Fruit fly (Drosophila melanogaster): ENCODE measurements around the gene bsk.

The bsk gene

DNA sequence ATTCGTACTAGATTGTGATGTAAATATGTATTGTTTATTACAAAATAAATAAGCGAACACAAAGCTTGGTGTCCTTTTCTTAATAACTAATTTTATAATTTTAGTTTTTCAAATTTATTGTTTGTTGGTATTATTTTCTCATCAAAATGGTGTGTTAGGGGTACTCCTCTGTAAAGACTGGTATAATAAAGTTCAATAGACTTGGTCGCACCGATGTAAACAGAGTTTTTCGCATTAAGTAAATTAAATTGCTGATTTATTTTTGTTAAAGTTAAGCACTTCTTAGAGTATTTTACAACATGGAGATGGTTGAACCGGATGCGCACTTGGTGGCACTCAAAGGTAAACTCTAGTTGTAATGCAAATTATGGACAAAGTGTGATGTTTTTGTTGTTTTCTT lies 16.2 kb upstream of the bsk start, which contains the start of gene CG4953:
Gene CG4953 (plus strand): TSS at position 193 of the 400 bp plus-strand sequence.
- TF ChIP-seq CTCF (optimal IDR thresholded peaks at IDR 0.05) = no peak
- TF ChIP-seq CG8478 (optimal IDR thresholded peaks at IDR 0.05) = no peak

DNA sequence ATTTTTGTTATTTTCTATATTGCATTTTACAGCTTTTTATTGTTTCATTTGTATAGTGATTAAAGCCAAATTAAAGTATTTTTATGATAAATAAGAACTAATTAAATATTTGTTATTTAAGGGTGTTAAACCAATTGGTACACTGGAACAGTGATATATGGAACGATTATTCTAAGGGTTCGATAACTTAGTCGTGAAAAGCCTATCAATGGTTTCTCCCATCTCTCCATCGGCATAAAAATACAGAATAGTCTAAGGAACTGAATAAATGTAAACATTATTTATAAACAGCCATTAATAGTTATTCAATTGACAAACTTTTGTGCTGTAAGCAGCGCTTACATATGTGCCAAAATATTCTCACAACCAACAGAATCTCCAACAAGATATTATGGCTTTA lies 14.8 kb upstream of the bsk start, which contains the start of gene Mob3:
Gene Mob3 (plus strand): TSS at position 208 of the 400 bp plus-strand sequence.
- TF ChIP-seq CTCF (optimal IDR thresholded peaks at IDR 0.05) (no peak), CG8478 (optimal IDR thresholded peaks at IDR 0.05) (no peak)

DNA sequence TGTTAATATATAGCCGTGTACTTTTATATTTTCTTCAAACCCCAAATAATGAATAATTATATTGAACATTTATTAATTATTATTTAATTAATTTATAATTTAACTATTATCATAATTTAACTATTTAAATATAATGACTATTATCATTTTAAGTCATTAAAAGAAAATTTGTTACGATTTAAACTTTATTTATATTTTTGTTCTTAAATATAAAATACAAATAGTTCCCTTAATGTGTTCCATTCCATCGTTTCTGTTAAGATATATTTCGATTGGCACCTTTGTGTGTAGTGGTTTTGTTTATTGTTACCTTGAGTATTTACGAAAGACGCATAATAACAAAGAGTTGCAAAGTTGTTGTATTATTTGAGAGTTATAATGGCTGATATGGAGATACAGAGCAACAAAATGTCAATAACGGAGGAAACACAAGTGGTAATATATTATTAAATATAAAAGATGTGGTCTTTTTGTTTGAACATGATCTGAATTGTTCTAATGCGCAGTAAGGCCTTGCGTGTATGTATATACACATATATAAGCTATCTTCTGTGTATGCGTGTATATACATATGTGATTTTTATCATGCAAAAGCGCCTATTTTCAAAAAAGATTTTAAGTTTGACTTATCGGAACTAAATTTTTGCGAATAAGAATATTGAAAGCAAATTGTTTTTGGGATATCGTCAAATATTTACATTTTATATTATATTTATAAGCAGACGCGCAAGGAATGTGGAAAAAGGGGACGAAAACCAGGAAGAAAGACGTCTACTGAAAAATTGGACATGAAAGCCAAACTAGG lies 13.7 kb upstream of the bsk start, which contains the start of gene REPTOR-BP:
Gene REPTOR-BP (plus strand): TSS at position 296 of the 805 bp plus-strand sequence.
- no peak for TF ChIP-seq CG8478 (optimal IDR thresholded peaks at IDR 0.05)
- no peak for TF ChIP-seq CTCF (optimal IDR thresholded peaks at IDR 0.05)

dm6 chr2L:10263343-10263744 lies 13.0 kb upstream of the bsk start, which contains the start of gene Rsf1:
TSS of gene Rsf1 (minus strand) at chr2L:10263554.
- TF ChIP-seq CTCF (optimal IDR thresholded peaks at IDR 0.05) = peak in 1 of 2 experiments; percentile 13
- no peak for TF ChIP-seq CG8478 (optimal IDR thresholded peaks at IDR 0.05)

DNA sequence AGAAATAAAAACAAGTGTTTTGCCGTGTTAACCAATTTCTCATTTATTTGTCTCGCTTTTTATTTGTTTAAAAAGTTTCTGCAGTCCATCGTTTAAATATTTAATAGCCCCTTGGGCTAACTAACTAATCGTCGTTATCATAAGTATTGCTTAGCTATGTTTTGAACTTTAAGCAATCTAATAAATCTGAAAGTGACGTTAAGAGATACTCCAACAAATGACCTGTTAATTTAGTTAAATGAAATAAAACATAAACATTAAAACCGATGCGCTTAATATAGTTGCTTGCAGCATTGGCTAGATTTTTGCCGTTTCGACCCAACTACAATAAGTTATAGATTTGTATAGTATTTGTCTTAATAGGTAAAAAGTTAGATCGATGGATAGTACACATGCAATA lies 11.5 kb upstream of the bsk start:
- TF ChIP-seq CTCF (optimal IDR thresholded peaks at IDR 0.05) (no peak), CG8478 (optimal IDR thresholded peaks at IDR 0.05) (no peak)

DNA sequence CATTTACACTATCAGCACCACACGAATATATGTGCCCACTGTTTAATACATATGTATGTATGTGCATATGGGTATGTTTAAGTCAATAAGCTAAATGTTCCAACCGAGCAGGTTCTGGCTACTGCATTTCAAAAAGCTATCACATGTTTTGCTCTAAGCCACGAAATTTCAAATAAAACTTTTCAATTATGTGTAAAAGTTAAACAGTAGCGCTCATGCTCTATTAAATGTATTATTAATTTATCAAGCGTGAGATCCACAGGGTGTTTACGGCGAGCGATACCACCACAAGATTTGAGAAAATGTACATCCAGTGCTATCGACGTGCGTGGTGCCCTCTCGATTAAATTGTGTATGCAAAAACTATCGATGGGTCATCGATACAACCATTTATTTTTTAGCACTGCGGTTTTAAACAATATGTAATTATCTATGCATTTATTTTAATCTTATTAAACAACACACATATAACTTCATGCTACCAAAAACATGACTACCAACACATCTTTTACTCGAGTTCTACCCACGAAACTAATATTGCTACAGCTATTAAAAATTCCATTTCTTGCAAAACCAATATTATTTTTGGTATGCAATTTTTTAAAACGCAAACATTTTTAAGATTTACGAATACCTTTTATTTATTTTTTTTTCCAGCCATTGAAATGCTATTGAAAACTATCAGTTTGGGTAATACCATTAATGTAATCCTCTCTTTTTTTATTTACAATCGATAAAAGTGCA lies 10.6 kb upstream of the bsk start, which contains the start of gene Pten:
Gene Pten (minus strand): TSS at position 300 of the 744 bp plus-strand sequence.
- TF ChIP-seq CG8478 (optimal IDR thresholded peaks at IDR 0.05) (no peak), CTCF (optimal IDR thresholded peaks at IDR 0.05) (peak in 1 of 2 experiments; percentile 3)

dm6 chr2L:10259960-10260749 lies 9.9 kb upstream of the bsk start:
- TF ChIP-seq CTCF (optimal IDR thresholded peaks at IDR 0.05) (no peak), CG8478 (optimal IDR thresholded peaks at IDR 0.05) (no peak)

dm6 chr2L:10255725-10256158 lies 5.4 kb upstream of the bsk start, which contains the start of gene CG5676:
TSS of gene CG5676 (minus strand) at chr2L:10255891.
- no peak for TF ChIP-seq CTCF (optimal IDR thresholded peaks at IDR 0.05)
- no peak for TF ChIP-seq CG8478 (optimal IDR thresholded peaks at IDR 0.05)

DNA sequence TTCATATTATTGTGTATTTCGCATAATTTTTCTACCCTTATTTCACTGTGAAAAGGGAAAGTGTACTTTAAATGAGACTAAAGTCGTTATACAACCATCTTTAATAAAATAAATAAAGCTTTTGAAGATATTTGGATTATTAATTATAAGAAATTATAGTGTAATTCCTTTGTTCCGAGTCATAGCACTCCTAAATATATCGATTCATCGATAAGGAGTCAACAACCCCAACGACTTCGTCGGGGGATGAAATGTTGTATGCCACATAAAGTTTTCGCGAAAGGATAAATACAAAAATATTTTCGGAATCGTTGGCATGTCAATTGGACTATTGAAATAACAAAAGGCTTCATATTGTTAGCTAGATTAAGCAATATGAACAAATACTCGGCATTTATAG lies 1.3 kb upstream of the bsk start, which contains the start of gene Ror:
Gene Ror (plus strand): TSS at position 252 of the 400 bp plus-strand sequence.
- TF ChIP-seq CG8478 (optimal IDR thresholded peaks at IDR 0.05) = no peak
- TF ChIP-seq CTCF (optimal IDR thresholded peaks at IDR 0.05) = no peak

dm6 chr2L:10249655-10250202 lies 572 bp downstream of the bsk start:
- no peak for TF ChIP-seq CTCF (optimal IDR thresholded peaks at IDR 0.05)

DNA sequence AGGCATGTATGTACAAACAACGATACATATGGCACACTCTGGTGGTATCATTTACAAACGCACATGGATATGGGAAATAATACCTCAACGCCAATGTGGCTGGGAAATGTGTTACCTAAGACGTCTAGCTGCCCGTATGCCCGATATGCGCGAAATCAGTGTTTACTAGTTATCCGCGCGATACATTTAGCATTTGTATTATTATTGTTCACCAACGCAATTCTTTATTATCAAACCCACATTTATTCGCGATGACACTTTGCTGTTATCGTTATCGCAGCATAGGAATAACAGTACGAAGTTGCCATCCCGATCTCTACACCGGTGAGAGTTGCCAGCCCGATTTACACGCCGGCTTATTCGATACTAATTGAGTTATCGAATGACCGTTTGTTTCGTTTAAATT lies 3.5 kb downstream of the bsk start, which contains the start of gene chico:
Gene chico (minus strand): TSS at position 294 of the 406 bp plus-strand sequence.
- TF ChIP-seq CG8478 (optimal IDR thresholded peaks at IDR 0.05) = no peak
- peak; percentile 45 to 46 for TF ChIP-seq CTCF (optimal IDR thresholded peaks at IDR 0.05)

dm6 chr2L:10238726-10239652 lies 11.3 kb downstream of the bsk start, which contains the start of gene me31B:
TSS of gene me31B (plus strand) at chr2L:10239341.
- no peak for TF ChIP-seq CTCF (optimal IDR thresholded peaks at IDR 0.05)
- TF ChIP-seq CG8478 (optimal IDR thresholded peaks at IDR 0.05) = no peak

Data from S2 (cell line).